Worm (Caenorhabditis elegans) whole organism, L3 larva: Measurements from ENCODE around the gene vab-23.
A peak's percentile ranks its signal among the peaks of the same experiment; 100 is the strongest.

Experiments used
- aly-2 ChIP-seq: fragments of 150-350 bp; optimal IDR thresholded peaks from 2 replicates; lab custom pipeline; 2014; ENCODE audit warnings: missing biosample characterization, missing genetic modification characterization
- ama-1 ChIP-seq: fragments of 150-350 bp; optimal IDR thresholded peaks from 2 replicates; lab custom pipeline; 2018
- ceh-28 ChIP-seq: fragments of 150-350 bp; optimal IDR thresholded peaks from 2 replicates; lab custom pipeline; 2014; ENCODE audit warnings: missing biosample characterization, missing genetic modification reagents, missing genetic modification characterization
- ceh-82 ChIP-seq: fragments of 150-350 bp; optimal IDR thresholded peaks from 2 replicates; lab custom pipeline; 2014; ENCODE audit warnings: missing biosample characterization, missing genetic modification characterization
- ceh-9 ChIP-seq: sonication (generic microtip); optimal IDR thresholded peaks from 2 replicates; lab custom pipeline; 2018; ENCODE audit warnings: missing biosample characterization, missing genetic modification characterization
- daf-12 ChIP-seq: fragments of 150-350 bp; optimal IDR thresholded peaks from 2 replicates; lab custom pipeline; 2014; ENCODE audit warnings: missing biosample characterization, missing genetic modification reagents, missing genetic modification characterization
- egl-27 ChIP-seq: sonication (generic microtip); optimal IDR thresholded peaks from 4 replicates; lab custom pipeline; 2017; ENCODE audit warnings: missing biosample characterization, missing genetic modification reagents, missing genetic modification characterization
- egl-5 ChIP-seq: fragments of 150-350 bp; optimal IDR thresholded peaks from 2 replicates; lab custom pipeline; 2017; ENCODE audit warnings: missing biosample characterization, missing genetic modification reagents, missing genetic modification characterization, inconsistent platforms
- elt-1 ChIP-seq: fragments of 150-350 bp; optimal IDR thresholded peaks from 2 replicates; lab custom pipeline; 2014; ENCODE audit warnings: missing biosample characterization, missing genetic modification characterization
- elt-2 ChIP-seq: sonication (generic microtip); optimal IDR thresholded peaks from 2 replicates; lab custom pipeline; 2016; ENCODE audit warnings: missing genetic modification reagents, mild to moderate bottlenecking, missing genetic modification characterization, missing compliant biosample characterization
- hmg-11 ChIP-seq: sonication (generic microtip); optimal IDR thresholded peaks from 2 replicates; lab custom pipeline; 2016; ENCODE audit warnings: missing genetic modification characterization, missing compliant biosample characterization
- lin-15B ChIP-seq: fragments of 150-350 bp; optimal IDR thresholded peaks from 2 replicates; lab custom pipeline; 2014; ENCODE audit warnings: missing biosample characterization, missing genetic modification characterization
- lin-39 ChIP-seq: fragments of 150-350 bp; optimal IDR thresholded peaks from 2 replicates; lab custom pipeline; 2018; ENCODE audit warnings: missing biosample characterization, missing genetic modification reagents, missing genetic modification characterization
- lsy-12 ChIP-seq: sonication (generic microtip); optimal IDR thresholded peaks from 2 replicates; lab custom pipeline; 2016; ENCODE audit warnings: mild to moderate bottlenecking, missing genetic modification characterization, missing compliant biosample characterization
- mml-1 ChIP-seq: fragments of 150-350 bp; sonication (generic microtip); optimal IDR thresholded peaks from 3 replicates; lab custom pipeline; 2014; ENCODE audit warnings: missing biosample characterization, missing genetic modification characterization
- nfya-1 ChIP-seq: sonication (generic microtip); optimal IDR thresholded peaks from 2 replicates; lab custom pipeline; 2017; ENCODE audit warnings: missing genetic modification characterization, mild to moderate bottlenecking, missing compliant biosample characterization, antibody characterized with exemption, moderate library complexity; ENCODE audit not compliant: insufficient read depth
- nhr-11 ChIP-seq: fragments of 150-350 bp; optimal IDR thresholded peaks from 2 replicates; lab custom pipeline; 2014; ENCODE audit warnings: missing biosample characterization, missing genetic modification characterization
- nhr-12 ChIP-seq: fragments of 150-350 bp; optimal IDR thresholded peaks from 2 replicates; lab custom pipeline; 2014; ENCODE audit warnings: missing biosample characterization, missing genetic modification characterization
- nhr-23 ChIP-seq: fragments of 150-350 bp; optimal IDR thresholded peaks from 2 replicates; lab custom pipeline; 2014; ENCODE audit warnings: missing biosample characterization, missing genetic modification reagents, missing genetic modification characterization
- nhr-237 ChIP-seq: fragments of 150-350 bp; optimal IDR thresholded peaks from 2 replicates; lab custom pipeline; 2014; ENCODE audit warnings: missing biosample characterization, missing genetic modification characterization
- nhr-25 ChIP-seq: sonication (generic microtip); optimal IDR thresholded peaks from 2 replicates; lab custom pipeline; 2017; ENCODE audit warnings: missing biosample characterization, missing genetic modification characterization
- nhr-28 ChIP-seq: fragments of 150-350 bp; optimal IDR thresholded peaks from 2 replicates; lab custom pipeline; 2014; ENCODE audit warnings: missing biosample characterization, missing genetic modification characterization
- nhr-43 ChIP-seq: sonication (generic microtip); optimal IDR thresholded peaks from 2 replicates; lab custom pipeline; 2016; ENCODE audit warnings: mild to moderate bottlenecking, missing genetic modification characterization, missing compliant biosample characterization; ENCODE audit not compliant: poor library complexity, severe bottlenecking
- nhr-76 ChIP-seq: fragments of 150-350 bp; sonication (generic microtip); optimal IDR thresholded peaks from 5 replicates; lab custom pipeline; 2014; ENCODE audit warnings: missing biosample characterization, missing genetic modification characterization
- nhr-77 ChIP-seq: fragments of 150-350 bp; optimal IDR thresholded peaks from 2 replicates; lab custom pipeline; 2014; ENCODE audit warnings: missing biosample characterization, missing genetic modification characterization
- pqm-1 ChIP-seq: fragments of 150-350 bp; optimal IDR thresholded peaks from 2 replicates; lab custom pipeline; 2017; ENCODE audit warnings: missing biosample characterization, missing genetic modification characterization, inconsistent platforms
- sea-2 ChIP-seq: fragments of 150-350 bp; sonication (generic microtip); optimal IDR thresholded peaks from 4 replicates; lab custom pipeline; 2014; ENCODE audit warnings: missing biosample characterization, missing genetic modification reagents, missing genetic modification characterization
- skn-1 ChIP-seq: fragments of 150-350 bp; optimal IDR thresholded peaks from 2 replicates; lab custom pipeline; 2014; ENCODE audit warnings: missing biosample characterization, missing genetic modification characterization
- snpc-4 ChIP-seq: fragments of 150-350 bp; optimal IDR thresholded peaks from 2 replicates; lab custom pipeline; 2014; ENCODE audit warnings: missing biosample characterization, missing genetic modification characterization
- unc-62 ChIP-seq: fragments of 150-350 bp; sonication (generic microtip); optimal IDR thresholded peaks from 4 replicates; lab custom pipeline; 2014; ENCODE audit warnings: missing biosample characterization, missing genetic modification reagents, missing genetic modification characterization
- zag-1 ChIP-seq: fragments of 150-350 bp; optimal IDR thresholded peaks from 2 replicates; lab custom pipeline; 2014; ENCODE audit warnings: missing biosample characterization, missing genetic modification characterization
- ztf-11 ChIP-seq: fragments of 150-350 bp; optimal IDR thresholded peaks from 2 replicates; lab custom pipeline; 2014; ENCODE audit warnings: missing biosample characterization, missing genetic modification characterization

Gene vab-23

ce11 chrII:11901110-11901509, at the start of gene vab-23:
Gene vab-23 (minus strand): TSS chrII:11901210.
- no peak for TF ChIP-seq daf-12 (tag; lab: Kevin White, UChicago)
- peak; percentile 1 for TF ChIP-seq nfya-1 (tag; lab: Kevin White, UChicago)

- no peak for TF ChIP-seq nhr-12
- no peak for TF ChIP-seq aly-2 (tag; lab: Kevin White, UChicago)
- TF ChIP-seq, all 47 proteins: peak for 0
Observed at ce11 chrII:11948459-11948858, 47.4 kb upstream of the vab-23 start, which contains the start of gene W03C9.8. Gene W03C9.8 (plus strand): TSS chrII:11948759.

ce11 chrII:11936393-11936792, 35.4 kb upstream of the vab-23 start:
- TF ChIP-seq elt-2 (tag; lab: Kevin White, UChicago) (peak; percentile 24), lin-39 (tag; lab: Kevin White, UChicago) (no peak)

DNA sequence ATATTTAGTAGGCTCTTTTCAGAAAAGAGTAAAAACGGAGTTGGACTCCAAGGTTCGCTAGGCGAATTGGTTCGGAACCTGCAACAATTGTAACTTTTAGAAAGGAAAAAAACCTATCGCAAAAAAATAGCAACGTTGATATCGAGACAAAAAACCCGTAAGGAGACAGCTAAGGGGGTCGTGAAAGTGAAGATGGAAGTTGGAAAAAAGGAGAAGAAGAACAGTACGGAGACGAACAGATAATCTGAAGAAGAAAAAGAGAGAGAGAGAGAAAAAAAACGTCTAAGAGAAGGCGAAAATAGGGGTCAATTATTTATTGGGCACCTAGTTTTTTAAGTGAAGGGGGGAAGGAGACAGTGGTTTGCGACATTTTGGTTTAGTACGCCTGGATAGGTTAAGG, 34.3 kb upstream of the vab-23 start, which contains the start of gene lin-29:
lin-29 (minus strand) TSS at position 78 of the 400 bp plus-strand sequence.
- TF ChIP-seq ztf-11 (tag; lab: Kevin White, UChicago) = no peak
- TF ChIP-seq elt-1 (tag; lab: Kevin White, UChicago) = no peak

DNA sequence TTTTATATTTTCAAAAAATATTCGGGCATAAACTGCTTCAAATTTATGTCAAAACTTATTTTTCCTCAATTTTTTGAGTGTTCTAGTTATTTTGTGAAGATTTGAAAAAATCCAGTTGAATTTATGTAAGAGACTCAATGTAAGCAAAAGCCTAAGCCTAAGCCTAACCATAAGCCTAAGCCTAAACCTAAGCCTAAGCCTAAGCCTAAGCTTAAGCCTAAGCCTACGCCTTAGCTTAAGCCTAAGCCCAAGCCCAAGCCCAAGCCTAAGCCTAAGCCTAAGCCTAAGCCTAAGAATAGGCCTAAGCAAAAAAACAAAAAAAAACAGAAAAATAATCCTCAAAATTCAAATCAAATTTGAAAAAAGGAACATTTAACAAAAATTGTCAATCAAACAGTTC, 29.1 kb upstream of the vab-23 start:
- TF ChIP-seq nhr-76 (tag; lab: Kevin White, UChicago) (no peak), ceh-82 (tag; lab: Kevin White, UChicago) (no peak), ceh-28 (tag; lab: Kevin White, UChicago) (no peak), egl-5 (tag; lab: Kevin White, UChicago) (no peak), nhr-77 (tag; lab: Kevin White, UChicago) (no peak)

ce11 chrII:11928752-11929151, 27.7 kb upstream of the vab-23 start:
- TF ChIP-seq nhr-28 (tag; lab: Kevin White, UChicago) (no peak), lsy-12 (peak; percentile 50), ama-1 (lab: Kevin White, UChicago) (no peak), pqm-1 (tag; lab: Kevin White, UChicago) (no peak), ceh-82 (tag; lab: Kevin White, UChicago) (no peak), unc-62 (GFP tag; lab: Kevin White, UChicago) (no peak), elt-1 (tag; lab: Kevin White, UChicago) (no peak), sea-2 (GFP tag; lab: Kevin White, UChicago) (no peak), mml-1 (tag; lab: Kevin White, UChicago) (no peak), elt-2 (tag; lab: Kevin White, UChicago) (no peak), nhr-11 (tag; lab: Kevin White, UChicago) (no peak), nhr-237 (no peak), skn-1 (no peak), nhr-23 (tag; lab: Kevin White, UChicago) (peak; percentile 41), hmg-11 (no peak), nhr-25 (tag; lab: Kevin White, UChicago) (peak; percentile 90), lin-15B (tag; lab: Kevin White, UChicago) (no peak), snpc-4 (no peak), zag-1 (no peak), nhr-43 (tag; lab: Kevin White, UChicago) (no peak), ceh-9 (tag; lab: Kevin White, UChicago) (no peak), nhr-76 (tag; lab: Kevin White, UChicago) (no peak), ztf-11 (tag; lab: Kevin White, UChicago) (no peak), nfya-1 (tag; lab: Kevin White, UChicago) (no peak), egl-27 (peak; percentile 15), nhr-12 (no peak), ceh-28 (tag; lab: Kevin White, UChicago) (no peak)
